Worm (Caenorhabditis elegans) whole organism, late embryonic: ENCODE measurements around the gene K09C4.2.

Experiments used
- C38D4.7 ChIP-seq: fragments of 200-800 bp; sonication (Bioruptor generic); optimal IDR thresholded peaks from 2 replicates; lab custom pipeline; 2018; ENCODE audit warnings: mild to moderate bottlenecking, missing genetic modification characterization, moderate library complexity, missing compliant biosample characterization
- T23F11.4 ChIP-seq: fragments of 200-800 bp; sonication (Bioruptor generic); optimal IDR thresholded peaks from 2 replicates; lab custom pipeline; 2018; ENCODE audit warnings: mild to moderate bottlenecking, missing genetic modification characterization, missing compliant biosample characterization
- ama-1 ChIP-seq: fragments of 150-350 bp; optimal IDR thresholded peaks from 2 replicates; lab custom pipeline; 2014
- ceh-2 ChIP-seq: sonication (generic microtip); optimal IDR thresholded peaks from 2 replicates; lab custom pipeline; 2016; ENCODE audit warnings: missing genotype, missing genetic modification characterization, missing compliant biosample characterization
- ceh-31 ChIP-seq: sonication (generic microtip); optimal IDR thresholded peaks from 2 replicates; lab custom pipeline; 2016; ENCODE audit warnings: missing genetic modification characterization, missing compliant biosample characterization
- ets-4 ChIP-seq: sonication (generic microtip); optimal IDR thresholded peaks from 2 replicates; lab custom pipeline; 2016; ENCODE audit warnings: missing genetic modification characterization, missing compliant biosample characterization
- eyg-1 ChIP-seq: sonication (generic microtip); optimal IDR thresholded peaks from 2 replicates; lab custom pipeline; 2016; ENCODE audit warnings: missing genotype, missing genetic modification characterization, missing compliant biosample characterization
- nhr-11 ChIP-seq: fragments of 150-350 bp; optimal IDR thresholded peaks from 2 replicates; lab custom pipeline; 2014; ENCODE audit warnings: missing biosample characterization, missing genetic modification characterization
- ref-2 ChIP-seq: sonication (generic microtip); optimal IDR thresholded peaks from 2 replicates; lab custom pipeline; 2016; ENCODE audit warnings: missing genetic modification characterization, missing compliant biosample characterization
- syd-9 ChIP-seq: sonication (generic microtip); optimal IDR thresholded peaks from 2 replicates; lab custom pipeline; 2016; ENCODE audit warnings: mild to moderate bottlenecking, missing genetic modification characterization, moderate library complexity, missing compliant biosample characterization
- tbx-2 ChIP-seq: sonication (generic microtip); optimal IDR thresholded peaks from 2 replicates; lab custom pipeline; 2016; ENCODE audit warnings: missing genetic modification characterization, missing compliant biosample characterization

ce11 chrX:3289183-3289582 is 7.1 kb upstream of the K09C4.2 start, which contains the start of gene K09C4.4:
- no peak for TF ChIP-seq ref-2 (tag; lab: Kevin White, UChicago)
- no peak for TF ChIP-seq eyg-1 (tag; lab: Kevin White, UChicago)
- TF ChIP-seq ama-1, result no peak
- TF ChIP-seq ceh-2 (tag; lab: Kevin White, UChicago), result no peak
- no peak for TF ChIP-seq nhr-11 (tag; lab: Kevin White, UChicago)
- no peak for TF ChIP-seq syd-9 (tag; lab: Kevin White, UChicago)
- no peak for TF ChIP-seq ets-4 (tag; lab: Kevin White, UChicago)
- TF ChIP-seq C38D4.7 (GFP tag; lab: Kevin White, UChicago), result no peak
- TF ChIP-seq ceh-31 (tag; lab: Kevin White, UChicago), result no peak
- TF ChIP-seq tbx-2 (tag; lab: Kevin White, UChicago), result no peak
- no peak for TF ChIP-seq T23F11.4 (GFP tag; lab: Kevin White, UChicago)
